Fruit fly (Drosophila melanogaster) whole organism, embryonic: ENCODE measurements around the gene fend.

ENCODE experiments used
- B-H2 ChIP-seq: fragments of 200-800 bp; sonication (Bioruptor generic); optimal IDR thresholded peaks from 2 replicates; lab custom pipeline; 2018; ENCODE audit warnings: missing biosample characterization, mild to moderate bottlenecking, missing genetic modification characterization
- Bdp1 ChIP-seq: fragments of 200-800 bp; sonication (Bioruptor generic); optimal IDR thresholded peaks from 3 replicates; lab custom pipeline; 2016; ENCODE audit warnings: missing biosample characterization, missing genetic modification characterization
- CG10462 ChIP-seq: fragments of 200-800 bp; sonication (Bioruptor generic); optimal IDR thresholded peaks from 2 replicates; lab custom pipeline; 2016; ENCODE audit warnings: missing biosample characterization, missing genetic modification characterization
- CG11695 ChIP-seq: fragments of 200-800 bp; sonication (Bioruptor generic); IDR thresholded peaks from 3 replicates; pipeline ENCODE4 v1.3.6; 2022; ENCODE audit warnings: missing biosample characterization, missing genetic modification characterization
- CG1233 ChIP-seq: fragments of 200-800 bp; sonication (Bioruptor generic); optimal IDR thresholded peaks from 4 replicates; lab custom pipeline; 2018; ENCODE audit warnings: missing biosample characterization, mild to moderate bottlenecking, missing genetic modification characterization
- CG14710 ChIP-seq: fragments of 200-800 bp; sonication (Bioruptor generic); optimal IDR thresholded peaks from 3 replicates; lab custom pipeline; 2019; ENCODE audit warnings: missing biosample characterization, mild to moderate bottlenecking, missing genetic modification characterization, moderate library complexity
- CG15269 ChIP-seq: fragments of 200-800 bp; sonication (Bioruptor generic); optimal IDR thresholded peaks from 2 replicates; lab custom pipeline; 2018; ENCODE audit warnings: missing biosample characterization, mild to moderate bottlenecking, missing genetic modification characterization, moderate library complexity
- CG1832 ChIP-seq: fragments of 200-800 bp; sonication (Bioruptor generic); optimal IDR thresholded peaks from 2 replicates; lab custom pipeline; 2017; ENCODE audit warnings: missing biosample characterization, mild to moderate bottlenecking, missing genetic modification characterization, inconsistent platforms
- CG34224 ChIP-seq: fragments of 200-800 bp; sonication (Bioruptor generic); IDR thresholded peaks from 3 replicates; pipeline ENCODE4 v1.3.6; 2022; ENCODE audit warnings: missing biosample characterization, missing genetic modification characterization; ENCODE audit not compliant: partially characterized antibody
- CG4282 ChIP-seq: fragments of 200-800 bp; sonication (Bioruptor generic); optimal IDR thresholded peaks from 2 replicates; lab custom pipeline; 2016; ENCODE audit warnings: missing biosample characterization, missing genetic modification characterization
- CG6854 ChIP-seq: fragments of 200-800 bp; sonication (Bioruptor generic); optimal IDR thresholded peaks from 3 replicates; lab custom pipeline; 2017; ENCODE audit warnings: missing biosample characterization, mild to moderate bottlenecking, missing genetic modification characterization
- CG8359 ChIP-seq: fragments of 200-800 bp; sonication (Bioruptor generic); optimal IDR thresholded peaks from 2 replicates; lab custom pipeline; 2017; ENCODE audit warnings: missing biosample characterization, mild to moderate bottlenecking, missing genetic modification characterization, borderline replicate concordance
- CG8388 ChIP-seq: fragments of 200-800 bp; sonication (Bioruptor generic); optimal IDR thresholded peaks from 2 replicates; lab custom pipeline; 2019; ENCODE audit warnings: missing biosample characterization, mild to moderate bottlenecking, missing genetic modification characterization, moderate library complexity
- CG9932 ChIP-seq: fragments of 200-800 bp; sonication (Bioruptor generic); IDR thresholded peaks from 2 replicates; pipeline ENCODE4 v1.3.6; 2022; ENCODE audit warnings: missing biosample characterization, missing genetic modification characterization
- CTCF ChIP-seq: fragments of 200-800 bp; sonication (Bioruptor generic); optimal IDR thresholded peaks from 2 replicates; lab custom pipeline; 2017; ENCODE audit warnings: missing biosample characterization, mild to moderate bottlenecking, missing genetic modification characterization, moderate library complexity
- D19B ChIP-seq: fragments of 200-800 bp; sonication (Bioruptor generic); optimal IDR thresholded peaks from 2 replicates; lab custom pipeline; 2017; ENCODE audit warnings: missing biosample characterization, mild to moderate bottlenecking, missing genetic modification characterization
- Dip3 ChIP-seq: fragments of 200-800 bp; sonication (Bioruptor generic); optimal IDR thresholded peaks from 3 replicates; lab custom pipeline; 2016; ENCODE audit warnings: missing biosample characterization, missing genetic modification characterization
- Dp ChIP-seq: fragments of 200-800 bp; sonication (Bioruptor generic); optimal IDR thresholded peaks from 2 replicates; lab custom pipeline; 2018; ENCODE audit warnings: missing biosample characterization, mild to moderate bottlenecking, missing genetic modification characterization, moderate library complexity
- E2f2 ChIP-seq: fragments of 200-800 bp; sonication (Bioruptor generic); IDR thresholded peaks from 2 replicates; pipeline ENCODE4 v1.3.6; 2022; ENCODE audit warnings: missing biosample characterization, missing genetic modification characterization
- Fer3 ChIP-seq: fragments of 200-800 bp; sonication (Bioruptor generic); optimal IDR thresholded peaks from 2 replicates; lab custom pipeline; 2018; ENCODE audit warnings: missing biosample characterization, mild to moderate bottlenecking, missing genetic modification characterization, moderate library complexity
- Gug ChIP-seq: fragments of 200-800 bp; sonication (Bioruptor generic); IDR thresholded peaks from 4 replicates; pipeline ENCODE4 v1.3.6; 2022; ENCODE audit warnings: missing biosample characterization, missing genetic modification characterization
- Hand ChIP-seq: fragments of 200-800 bp; sonication (Bioruptor generic); optimal IDR thresholded peaks from 2 replicates; lab custom pipeline; 2017; ENCODE audit warnings: mild to moderate bottlenecking, missing biosample characterization, missing genetic modification reagents, missing genetic modification characterization
- Hmr ChIP-seq: fragments of 200-800 bp; sonication (Bioruptor generic); optimal IDR thresholded peaks from 3 replicates; lab custom pipeline; 2017; ENCODE audit warnings: mild to moderate bottlenecking, missing biosample characterization, missing genetic modification reagents, missing genetic modification characterization
- Hr51 ChIP-seq, 2 experiments: fragments of 200-800 bp; sonication (Bioruptor generic); optimal IDR thresholded peaks; 2 replicates in 1 of 2; 3 replicates in 1 of 2; lab custom pipeline; 2016 to 2018; ENCODE audit warnings: missing biosample characterization in 2 of 2, missing genetic modification characterization in 2 of 2, mild to moderate bottlenecking in 1 of 2, moderate library complexity in 1 of 2
- Mrtf ChIP-seq: fragments of 200-800 bp; sonication (Bioruptor generic); IDR thresholded peaks from 3 replicates; pipeline ENCODE4 v1.3.6; 2022; ENCODE audit warnings: missing biosample characterization, missing genetic modification characterization
- Opbp ChIP-seq: fragments of 200-800 bp; sonication (Bioruptor generic); IDR thresholded peaks from 3 replicates; pipeline ENCODE4 v1.3.6; 2022; ENCODE audit warnings: missing biosample characterization, missing genetic modification characterization; ENCODE audit not compliant: partially characterized antibody
- Spps ChIP-seq: fragments of 200-800 bp; sonication (Bioruptor generic); optimal IDR thresholded peaks from 2 replicates; lab custom pipeline; 2018; ENCODE audit warnings: missing biosample characterization, mild to moderate bottlenecking, missing genetic modification characterization
- Ssrp ChIP-seq: fragments of 200-800 bp; sonication (Bioruptor generic); optimal IDR thresholded peaks from 2 replicates; lab custom pipeline; 2018; ENCODE audit warnings: missing biosample characterization, mild to moderate bottlenecking, missing genetic modification characterization, moderate library complexity
- Vsx1 ChIP-seq: fragments of 200-800 bp; sonication (Bioruptor generic); optimal IDR thresholded peaks from 2 replicates; lab custom pipeline; 2017; ENCODE audit warnings: missing biosample characterization, mild to moderate bottlenecking, missing genetic modification characterization, missing genetic modification reagents
- Xrp1 ChIP-seq: fragments of 200-800 bp; sonication (Bioruptor generic); IDR thresholded peaks from 2 replicates; pipeline ENCODE4 v1.3.6; 2022; ENCODE audit warnings: missing biosample characterization, missing genetic modification characterization
- chinmo ChIP-seq: fragments of 200-800 bp; sonication (Bioruptor generic); IDR thresholded peaks from 4 replicates; pipeline ENCODE4 v1.3.6; 2022; ENCODE audit warnings: missing biosample characterization, missing genetic modification characterization; ENCODE audit not compliant: partially characterized antibody
- dimm ChIP-seq: fragments of 200-800 bp; sonication (Bioruptor generic); IDR thresholded peaks from 2 replicates; pipeline ENCODE4 v1.3.6; 2022; ENCODE audit warnings: missing biosample characterization, missing genetic modification characterization
- exex ChIP-seq: fragments of 200-800 bp; sonication (Bioruptor generic); optimal IDR thresholded peaks from 4 replicates; lab custom pipeline; 2018; ENCODE audit warnings: missing biosample characterization, mild to moderate bottlenecking, missing genetic modification characterization, moderate library complexity
- fd96Cb ChIP-seq: fragments of 200-800 bp; sonication (Bioruptor generic); optimal IDR thresholded peaks from 2 replicates; lab custom pipeline; 2018; ENCODE audit warnings: missing biosample characterization, mild to moderate bottlenecking, missing genetic modification characterization, moderate library complexity
- hbn ChIP-seq: fragments of 200-800 bp; sonication (Bioruptor generic); IDR thresholded peaks from 2 replicates; pipeline ENCODE4 v1.3.6; 2022; ENCODE audit warnings: missing biosample characterization, missing genetic modification characterization; ENCODE audit not compliant: partially characterized antibody
- jing ChIP-seq: fragments of 200-800 bp; sonication (Bioruptor generic); optimal IDR thresholded peaks from 2 replicates; lab custom pipeline; 2018; ENCODE audit warnings: missing biosample characterization, mild to moderate bottlenecking, missing genetic modification characterization
- knrl ChIP-seq: fragments of 200-800 bp; sonication (Bioruptor generic); IDR thresholded peaks from 3 replicates; pipeline ENCODE4 v1.3.6; 2022; ENCODE audit warnings: missing biosample characterization, missing genetic modification characterization; ENCODE audit not compliant: partially characterized antibody
- lilli ChIP-seq: fragments of 200-800 bp; sonication (Bioruptor generic); optimal IDR thresholded peaks from 3 replicates; lab custom pipeline; 2016; ENCODE audit warnings: missing biosample characterization, missing genetic modification characterization
- luna ChIP-seq: fragments of 200-800 bp; sonication (Bioruptor generic); optimal IDR thresholded peaks from 2 replicates; lab custom pipeline; 2016; ENCODE audit warnings: missing biosample characterization, missing genetic modification characterization
- nerfin-1 ChIP-seq: fragments of 200-800 bp; sonication (Bioruptor generic); optimal IDR thresholded peaks from 3 replicates; lab custom pipeline; 2019; ENCODE audit warnings: missing biosample characterization, mild to moderate bottlenecking, missing genetic modification characterization, moderate library complexity
- p53 ChIP-seq: fragments of 200-800 bp; sonication (Bioruptor generic); optimal IDR thresholded peaks from 2 replicates; lab custom pipeline; 2016; ENCODE audit warnings: missing biosample characterization, missing genetic modification characterization
- phol ChIP-seq: fragments of 200-800 bp; sonication (Bioruptor generic); optimal IDR thresholded peaks from 3 replicates; lab custom pipeline; 2018; ENCODE audit warnings: missing biosample characterization, mild to moderate bottlenecking, missing genetic modification characterization, moderate library complexity
- slbo ChIP-seq: fragments of 200-800 bp; sonication (Bioruptor generic); IDR thresholded peaks from 2 replicates; pipeline ENCODE4 v1.3.6; 2022; ENCODE audit warnings: missing biosample characterization, missing genetic modification characterization
- slp2 ChIP-seq: fragments of 200-800 bp; sonication (Bioruptor generic); optimal IDR thresholded peaks from 2 replicates; lab custom pipeline; 2016; ENCODE audit warnings: missing biosample characterization, missing genetic modification characterization
- wor ChIP-seq: fragments of 200-800 bp; sonication (Bioruptor generic); IDR thresholded peaks from 2 replicates; pipeline ENCODE4 v1.3.6; 2022; ENCODE audit warnings: missing biosample characterization, missing genetic modification characterization

Gene fend

DNA sequence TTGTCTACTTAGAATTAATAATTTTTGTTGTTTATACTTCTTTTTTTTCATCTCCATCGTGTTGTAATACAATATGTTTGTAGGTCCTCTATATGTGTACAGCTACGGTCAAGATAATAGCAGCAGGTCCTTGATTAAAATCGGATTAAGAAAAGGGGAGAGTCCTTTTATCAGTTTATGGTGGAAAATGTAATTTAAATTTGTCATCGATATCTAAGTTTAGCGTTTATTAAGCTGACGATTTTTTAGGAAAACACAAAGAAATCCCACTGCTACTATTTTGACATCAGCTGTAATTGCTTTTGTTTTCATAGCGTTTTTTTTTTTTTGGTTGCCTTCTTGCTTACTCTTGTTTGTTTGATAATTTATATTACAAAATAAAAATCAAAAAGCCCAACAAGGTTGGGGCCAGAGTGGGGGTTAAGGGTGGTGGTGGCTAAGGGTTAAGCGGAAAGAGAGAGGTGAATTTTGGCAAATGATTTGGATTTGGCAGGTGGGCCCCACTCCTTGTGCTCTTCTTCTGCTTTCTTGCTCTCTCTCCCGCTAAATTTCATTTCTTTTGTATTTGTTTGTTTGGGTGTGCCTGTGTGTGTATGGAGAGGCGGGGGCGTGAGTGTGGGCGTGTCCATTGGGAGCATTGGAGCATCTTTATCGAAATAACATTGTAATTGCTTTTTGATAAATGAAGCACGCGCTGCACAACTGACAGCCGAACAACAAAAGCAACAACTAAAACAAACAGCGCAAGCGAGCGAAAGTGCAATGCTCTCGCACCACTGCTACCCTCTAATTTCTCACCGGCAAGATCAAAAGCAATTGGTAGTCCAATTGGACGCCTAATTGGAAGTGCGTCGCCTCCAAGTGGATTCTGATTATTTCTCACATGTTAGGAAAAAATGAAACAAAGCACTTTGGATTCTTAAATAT, 13.8 kb downstream of the fend start (continued):
- TF ChIP-seq CG34224 (GFP tag; lab: Robert Waterston, UW) = no peak
- TF ChIP-seq wor (GFP tag; lab: Robert Waterston, UW) = no peak
- TF ChIP-seq, all 482 proteins: peak for 165

DNA sequence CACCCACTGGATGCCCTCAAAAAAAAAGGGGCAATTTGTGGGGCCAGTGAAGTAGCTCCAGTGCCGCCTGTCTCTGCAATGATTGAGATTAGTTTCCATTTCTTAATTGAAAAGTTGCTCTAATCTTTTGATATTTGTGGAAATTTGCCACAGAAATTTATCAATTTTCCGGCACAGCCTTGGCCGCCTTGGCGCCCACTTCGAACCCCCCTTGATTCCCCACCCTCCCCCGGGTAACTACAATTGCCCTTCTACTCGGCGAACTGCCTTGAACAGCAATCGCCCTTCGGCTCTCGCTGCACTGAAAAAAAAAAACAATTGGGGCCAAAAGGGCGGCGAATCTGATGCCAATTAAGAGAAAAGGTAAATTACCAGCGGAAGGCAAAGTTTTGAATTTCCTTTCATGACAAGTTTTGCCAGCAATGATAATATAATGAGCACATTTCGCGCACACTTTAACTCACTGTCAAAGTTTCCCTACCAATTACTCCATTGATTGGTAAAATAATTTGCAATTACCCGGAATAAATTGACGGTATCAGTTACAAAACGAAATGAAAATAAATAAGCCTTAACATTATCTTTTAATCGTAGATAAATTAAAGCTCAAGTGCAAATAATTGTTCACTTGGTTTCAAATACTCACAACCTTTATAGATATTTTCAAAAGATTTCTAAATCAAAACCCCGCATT, 15.1 kb downstream of the fend start:
- no peak for TF ChIP-seq CG11695
- peak; percentile 22 for TF ChIP-seq CG14710 (tag; lab: Kevin White, UChicago)
- TF ChIP-seq luna (GFP tag; lab: Kevin White, UChicago) = no peak
- peak; percentile 29 for TF ChIP-seq Ssrp
- peak; percentile 7 for TF ChIP-seq D19B (GFP tag; lab: Kevin White, UChicago)
- no peak for TF ChIP-seq hbn (GFP tag; lab: Robert Waterston, UW)
- peak; percentile 12 for TF ChIP-seq CG1233 (GFP tag; lab: Kevin White, UChicago)
- TF ChIP-seq Hmr (GFP tag; lab: Kevin White, UChicago) = peak; percentile 24
- no peak for TF ChIP-seq Gug (GFP tag; lab: Robert Waterston, UW)
- no peak for TF ChIP-seq exex (tag; lab: Kevin White, UChicago)
- no peak for TF ChIP-seq Xrp1 (GFP tag; lab: Robert Waterston, UW)
- TF ChIP-seq Dip3 (GFP tag; lab: Kevin White, UChicago) = no peak
- TF ChIP-seq E2f2 (GFP tag; lab: Robert Waterston, UW) = no peak
- no peak for TF ChIP-seq CG9932 (GFP tag; lab: Robert Waterston, UW)
- peak in 1 of 2 experiments; percentile 35 for TF ChIP-seq Hr51 (GFP tag; optimal IDR thresholded peaks at IDR 0.05; lab: Kevin White, UChicago)
- no peak for TF ChIP-seq CG4282 (GFP tag; lab: Kevin White, UChicago)
- peak; percentile 11 for TF ChIP-seq Hand (GFP tag; lab: Kevin White, UChicago)
- TF ChIP-seq CG8388 = peak; percentile 20
- no peak for TF ChIP-seq CG6854
- no peak for TF ChIP-seq Spps (tag; lab: Kevin White, UChicago)
- TF ChIP-seq chinmo (GFP tag; lab: Robert Waterston, UW) = no peak
- TF ChIP-seq CG10462 (GFP tag; lab: Kevin White, UChicago) = no peak
- TF ChIP-seq jing (GFP tag; lab: Kevin White, UChicago) = no peak
- TF ChIP-seq phol (tag; lab: Kevin White, UChicago) = peak; percentile 46
- no peak for TF ChIP-seq CTCF (GFP tag; lab: Kevin White, UChicago)
- no peak for TF ChIP-seq Mrtf (GFP tag; lab: Robert Waterston, UW)
- no peak for TF ChIP-seq Bdp1
- no peak for TF ChIP-seq Fer3 (tag; lab: Kevin White, UChicago)
- peak; percentile 30 for TF ChIP-seq slp2 (GFP tag; lab: Kevin White, UChicago)
- peak; percentile 50 for TF ChIP-seq CG15269
- TF ChIP-seq p53 (GFP tag; lab: Kevin White, UChicago) = no peak
- no peak for TF ChIP-seq slbo (GFP tag; lab: Robert Waterston, UW)
- TF ChIP-seq B-H2 (GFP tag; lab: Kevin White, UChicago) = no peak
- TF ChIP-seq Dp (GFP tag; lab: Kevin White, UChicago) = no peak
- peak; percentile 15 for TF ChIP-seq nerfin-1
- peak; percentile 32 for TF ChIP-seq fd96Cb
- TF ChIP-seq CG8359 (GFP tag; lab: Kevin White, UChicago) = no peak
- TF ChIP-seq dimm (GFP tag; lab: Robert Waterston, UW) = no peak
- TF ChIP-seq Opbp (GFP tag; lab: Robert Waterston, UW) = no peak
- TF ChIP-seq Vsx1 = no peak
- TF ChIP-seq lilli (GFP tag; lab: Kevin White, UChicago) = peak; percentile 1
- TF ChIP-seq CG1832 (GFP tag; lab: Kevin White, UChicago) = no peak
- no peak for TF ChIP-seq knrl (GFP tag; lab: Robert Waterston, UW)
